Worm (Caenorhabditis elegans): ENCODE data around the gene R08E5.4.

DNA sequence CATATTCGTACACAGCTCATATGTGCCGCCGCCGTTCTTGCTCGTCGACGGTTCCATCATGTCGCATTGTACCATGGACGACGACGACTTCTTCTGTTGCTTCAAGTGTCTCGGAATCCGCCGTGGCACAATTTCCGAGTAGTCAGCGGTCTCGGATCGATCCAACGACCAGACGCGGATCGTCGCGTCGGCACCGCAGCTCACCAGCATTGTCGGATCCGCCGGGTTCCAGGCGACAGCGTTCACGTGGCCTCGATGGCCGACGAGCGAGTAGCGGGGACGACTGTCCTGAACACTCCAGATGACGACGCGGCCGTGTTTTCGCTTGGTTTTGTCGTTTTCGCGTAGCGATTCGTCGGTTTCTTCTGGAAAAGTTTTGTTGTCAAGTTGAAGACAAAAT lies 18.0 kb upstream of the R08E5.4 start:
- TF ChIP-seq hnd-1 (tag; optimal IDR thresholded peaks at IDR 0.05) (no peak), flt-1 (GFP tag; IDR thresholded peaks at IDR 0.05) (no peak), ama-1 (optimal IDR thresholded peaks at IDR 0.05) (no peak), aly-1 (tag; optimal IDR thresholded peaks at IDR 0.05) (no peak), hmbx-1 (tag; optimal IDR thresholded peaks at IDR 0.05) (no peak), B0310.2 (tag; optimal IDR thresholded peaks at IDR 0.05) (no peak), scrt-1 (GFP tag; IDR thresholded peaks at IDR 0.05) (no peak)

Measured in whole organism, early embryonic.